Fruit fly (Drosophila melanogaster) whole organism, embryonic: ENCODE measurements around the gene CG6839.

Experiments
- Bdp1 ChIP-seq: fragments of 200-800 bp; sonication (Bioruptor generic); optimal IDR thresholded peaks from 3 replicates; lab custom pipeline; 2016; ENCODE audit warnings: missing biosample characterization, missing genetic modification characterization
- CG10267 ChIP-seq: fragments of 200-800 bp; sonication (Bioruptor generic); optimal IDR thresholded peaks from 2 replicates; lab custom pipeline; 2018; ENCODE audit warnings: missing biosample characterization, mild to moderate bottlenecking, missing genetic modification characterization, moderate library complexity
- CG11723 ChIP-seq: fragments of 200-800 bp; sonication (Bioruptor generic); optimal IDR thresholded peaks from 2 replicates; lab custom pipeline; 2017; ENCODE audit warnings: missing biosample characterization, mild to moderate bottlenecking, missing genetic modification characterization
- CG13624 ChIP-seq: fragments of 200-800 bp; sonication (Bioruptor generic); optimal IDR thresholded peaks from 2 replicates; lab custom pipeline; 2016; ENCODE audit warnings: missing biosample characterization, missing genetic modification characterization
- CG14667 ChIP-seq: fragments of 200-800 bp; sonication (Bioruptor generic); IDR thresholded peaks from 2 replicates; pipeline ENCODE4 v1.3.6; 2022; ENCODE audit warnings: missing biosample characterization, missing genetic modification characterization
- CG14965 ChIP-seq: fragments of 200-800 bp; sonication (Bioruptor generic); optimal IDR thresholded peaks from 2 replicates; lab custom pipeline; 2016; ENCODE audit warnings: missing biosample characterization, missing genetic modification characterization, borderline replicate concordance
- CG15696 ChIP-seq: fragments of 200-800 bp; sonication (Bioruptor generic); optimal IDR thresholded peaks from 2 replicates; lab custom pipeline; 2019; ENCODE audit warnings: missing biosample characterization, mild to moderate bottlenecking, missing genetic modification characterization, moderate library complexity
- CG16863 ChIP-seq: fragments of 200-800 bp; sonication (Bioruptor generic); optimal IDR thresholded peaks from 3 replicates; lab custom pipeline; 2016; ENCODE audit warnings: missing biosample characterization, missing genetic modification characterization
- CG17361 ChIP-seq: fragments of 200-800 bp; sonication (Bioruptor generic); IDR thresholded peaks from 3 replicates; pipeline ENCODE4 v1.3.6; 2022; ENCODE audit warnings: missing biosample characterization, missing genetic modification characterization
- CG17385 ChIP-seq: fragments of 200-800 bp; sonication (Bioruptor generic); optimal IDR thresholded peaks from 3 replicates; lab custom pipeline; 2018; ENCODE audit warnings: missing biosample characterization, mild to moderate bottlenecking, missing genetic modification characterization
- CG18262 ChIP-seq: fragments of 200-800 bp; optimal IDR thresholded peaks from 3 replicates; lab custom pipeline; 2019; ENCODE audit warnings: missing biosample characterization, mild to moderate bottlenecking, missing genetic modification characterization, moderate library complexity
- CG18599 ChIP-seq: fragments of 200-800 bp; sonication (Bioruptor generic); optimal IDR thresholded peaks from 3 replicates; lab custom pipeline; 2017; ENCODE audit warnings: missing biosample characterization, missing genetic modification characterization, mild to moderate bottlenecking, moderate library complexity, missing genetic modification reagents
- CG2712 ChIP-seq: fragments of 200-800 bp; optimal IDR thresholded peaks from 3 replicates; lab custom pipeline; 2019; ENCODE audit warnings: missing biosample characterization, mild to moderate bottlenecking, missing genetic modification characterization, moderate library complexity
- CG43689 ChIP-seq: fragments of 200-800 bp; sonication (Bioruptor generic); IDR thresholded peaks from 2 replicates; pipeline ENCODE4 v1.3.6; 2022; ENCODE audit warnings: missing biosample characterization, missing genetic modification characterization
- CG4424 ChIP-seq: fragments of 200-800 bp; sonication (Bioruptor generic); optimal IDR thresholded peaks from 3 replicates; lab custom pipeline; 2016; ENCODE audit warnings: missing biosample characterization, missing genetic modification characterization
- CG6254 ChIP-seq: fragments of 200-800 bp; sonication (Bioruptor generic); optimal IDR thresholded peaks from 3 replicates; lab custom pipeline; 2017; ENCODE audit warnings: mild to moderate bottlenecking, missing biosample characterization, missing genetic modification reagents, missing genetic modification characterization
- CG7556 ChIP-seq: fragments of 200-800 bp; sonication (Bioruptor generic); optimal IDR thresholded peaks from 2 replicates; lab custom pipeline; 2017; ENCODE audit warnings: missing biosample characterization, mild to moderate bottlenecking, missing genetic modification characterization
- CG7839 ChIP-seq: fragments of 200-800 bp; sonication (Bioruptor generic); optimal IDR thresholded peaks from 3 replicates; lab custom pipeline; 2018; ENCODE audit warnings: missing biosample characterization, mild to moderate bottlenecking, missing genetic modification characterization, moderate library complexity
- CG7928 ChIP-seq: fragments of 200-800 bp; sonication (Bioruptor generic); optimal IDR thresholded peaks from 2 replicates; lab custom pipeline; 2017; ENCODE audit warnings: missing biosample characterization, mild to moderate bottlenecking, missing genetic modification characterization
- CG9437 ChIP-seq: fragments of 200-800 bp; sonication (Bioruptor generic); optimal IDR thresholded peaks from 2 replicates; lab custom pipeline; 2018; ENCODE audit warnings: missing biosample characterization, mild to moderate bottlenecking, missing genetic modification characterization
- ERR ChIP-seq: fragments of 200-800 bp; sonication (Bioruptor generic); optimal IDR thresholded peaks from 2 replicates; lab custom pipeline; 2016; ENCODE audit warnings: missing biosample characterization, missing genetic modification characterization
- HLHmδ ChIP-seq: fragments of 200-800 bp; sonication (Bioruptor generic); optimal IDR thresholded peaks from 2 replicates; lab custom pipeline; 2018; ENCODE audit warnings: missing biosample characterization, mild to moderate bottlenecking, missing genetic modification characterization, moderate library complexity
- Hand ChIP-seq: fragments of 200-800 bp; sonication (Bioruptor generic); optimal IDR thresholded peaks from 2 replicates; lab custom pipeline; 2017; ENCODE audit warnings: mild to moderate bottlenecking, missing biosample characterization, missing genetic modification reagents, missing genetic modification characterization
- Hmr ChIP-seq: fragments of 200-800 bp; sonication (Bioruptor generic); optimal IDR thresholded peaks from 3 replicates; lab custom pipeline; 2017; ENCODE audit warnings: mild to moderate bottlenecking, missing biosample characterization, missing genetic modification reagents, missing genetic modification characterization
- Nf-YB ChIP-seq: fragments of 200-800 bp; sonication (Bioruptor generic); optimal IDR thresholded peaks from 3 replicates; lab custom pipeline; 2019; ENCODE audit warnings: missing biosample characterization, mild to moderate bottlenecking, missing genetic modification characterization, moderate library complexity
- Rfx ChIP-seq: fragments of 200-800 bp; sonication (Bioruptor generic); IDR thresholded peaks from 2 replicates; pipeline ENCODE4 v1.3.6; 2022; ENCODE audit warnings: missing biosample characterization, missing genetic modification characterization
- Six4 ChIP-seq: fragments of 200-800 bp; sonication (Bioruptor generic); optimal IDR thresholded peaks from 2 replicates; lab custom pipeline; 2016; ENCODE audit warnings: missing biosample characterization, missing genetic modification characterization
- Trl ChIP-seq, 3 experiments: fragments of >200 bp in 2 of 3; fragments of 200-800 bp in 1 of 3; sonication (Bioruptor generic) in 1 of 3; optimal IDR thresholded peaks; 2 replicates in 1 of 3; 3 replicates in 2 of 3; lab custom pipeline; 2016 to 2017; ENCODE audit warnings: missing biosample characterization in 1 of 3, missing genetic modification characterization in 1 of 3
- amos ChIP-seq: fragments of 200-800 bp; sonication (Bioruptor generic); IDR thresholded peaks from 2 replicates; pipeline ENCODE4 v1.3.6; 2022; ENCODE audit warnings: missing biosample characterization, missing genetic modification characterization; ENCODE audit not compliant: partially characterized antibody
- ara ChIP-seq: fragments of 200-800 bp; sonication (Bioruptor generic); IDR thresholded peaks from 2 replicates; pipeline ENCODE4 v1.3.6; 2022; ENCODE audit warnings: missing biosample characterization, missing genetic modification characterization
- caup ChIP-seq: fragments of 200-800 bp; sonication (Bioruptor generic); optimal IDR thresholded peaks from 3 replicates; lab custom pipeline; 2017; ENCODE audit warnings: missing biosample characterization, mild to moderate bottlenecking, missing genetic modification characterization, moderate library complexity; ENCODE audit not compliant: severe bottlenecking
- crp ChIP-seq, 2 experiments: fragments of 200-800 bp; sonication (Bioruptor generic); optimal IDR thresholded peaks; 2 replicates in 1 of 2; 3 replicates in 1 of 2; lab custom pipeline; 2017; ENCODE audit warnings: missing biosample characterization in 2 of 2, missing genetic modification characterization in 2 of 2, mild to moderate bottlenecking in 1 of 2, moderate library complexity in 1 of 2
- dmrt99B ChIP-seq: fragments of 200-800 bp; sonication (Bioruptor generic); optimal IDR thresholded peaks from 2 replicates; lab custom pipeline; 2018; ENCODE audit warnings: missing biosample characterization, mild to moderate bottlenecking, missing genetic modification characterization, moderate library complexity
- dysf ChIP-seq: fragments of 200-800 bp; sonication (Bioruptor generic); IDR thresholded peaks from 3 replicates; pipeline ENCODE4 v1.3.6; 2022; ENCODE audit warnings: missing biosample characterization, missing genetic modification characterization
- emc ChIP-seq: fragments of 200-800 bp; sonication (Bioruptor generic); optimal IDR thresholded peaks from 2 replicates; lab custom pipeline; 2016; ENCODE audit warnings: missing biosample characterization, missing genetic modification characterization
- fd96Cb ChIP-seq: fragments of 200-800 bp; sonication (Bioruptor generic); optimal IDR thresholded peaks from 2 replicates; lab custom pipeline; 2018; ENCODE audit warnings: missing biosample characterization, mild to moderate bottlenecking, missing genetic modification characterization, moderate library complexity
- gfzf ChIP-seq: fragments of 200-800 bp; sonication (Bioruptor generic); optimal IDR thresholded peaks from 2 replicates; lab custom pipeline; 2016; ENCODE audit warnings: missing biosample characterization, mild to moderate bottlenecking, missing genetic modification characterization, moderate library complexity
- hbn ChIP-seq: fragments of 200-800 bp; sonication (Bioruptor generic); IDR thresholded peaks from 2 replicates; pipeline ENCODE4 v1.3.6; 2022; ENCODE audit warnings: missing biosample characterization, missing genetic modification characterization; ENCODE audit not compliant: partially characterized antibody
- ind ChIP-seq: fragments of 200-800 bp; sonication (Bioruptor generic); optimal IDR thresholded peaks from 3 replicates; lab custom pipeline; 2016; ENCODE audit warnings: missing biosample characterization, missing genetic modification characterization
- klu ChIP-seq: fragments of 200-800 bp; sonication (Bioruptor generic); IDR thresholded peaks from 2 replicates; pipeline ENCODE4 v1.3.6; 2022; ENCODE audit warnings: missing biosample characterization, missing genetic modification characterization
- row ChIP-seq: fragments of 200-800 bp; sonication (Bioruptor generic); IDR thresholded peaks from 3 replicates; pipeline ENCODE4 v1.3.6; 2022; ENCODE audit warnings: missing biosample characterization, missing genetic modification characterization
- stc ChIP-seq: fragments of 200-800 bp; sonication (Bioruptor generic); IDR thresholded peaks from 2 replicates; pipeline ENCODE4 v1.3.6; 2022; ENCODE audit warnings: missing biosample characterization, missing genetic modification characterization
- tio ChIP-seq: fragments of 200-800 bp; sonication (Bioruptor generic); optimal IDR thresholded peaks from 2 replicates; lab custom pipeline; 2017; ENCODE audit warnings: missing biosample characterization, missing genetic modification characterization, inconsistent platforms
- twi ChIP-seq: fragments of 200-800 bp; optimal IDR thresholded peaks from 2 replicates; lab custom pipeline; 2019; ENCODE audit warnings: missing biosample characterization, mild to moderate bottlenecking, missing genetic modification characterization, moderate library complexity
- tx ChIP-seq: fragments of 200-800 bp; sonication (Bioruptor generic); optimal IDR thresholded peaks from 2 replicates; lab custom pipeline; 2016; ENCODE audit warnings: missing biosample characterization, missing genetic modification characterization
- zfh1 ChIP-seq: fragments of 200-800 bp; sonication (Bioruptor generic); IDR thresholded peaks from 3 replicates; pipeline ENCODE4 v1.3.6; 2022; ENCODE audit warnings: missing biosample characterization, missing genetic modification characterization
- zfh2 ChIP-seq: fragments of 200-800 bp; sonication (Bioruptor generic); optimal IDR thresholded peaks from 2 replicates; lab custom pipeline; 2016; ENCODE audit warnings: missing biosample characterization, missing genetic modification characterization

CG6839 gene

DNA sequence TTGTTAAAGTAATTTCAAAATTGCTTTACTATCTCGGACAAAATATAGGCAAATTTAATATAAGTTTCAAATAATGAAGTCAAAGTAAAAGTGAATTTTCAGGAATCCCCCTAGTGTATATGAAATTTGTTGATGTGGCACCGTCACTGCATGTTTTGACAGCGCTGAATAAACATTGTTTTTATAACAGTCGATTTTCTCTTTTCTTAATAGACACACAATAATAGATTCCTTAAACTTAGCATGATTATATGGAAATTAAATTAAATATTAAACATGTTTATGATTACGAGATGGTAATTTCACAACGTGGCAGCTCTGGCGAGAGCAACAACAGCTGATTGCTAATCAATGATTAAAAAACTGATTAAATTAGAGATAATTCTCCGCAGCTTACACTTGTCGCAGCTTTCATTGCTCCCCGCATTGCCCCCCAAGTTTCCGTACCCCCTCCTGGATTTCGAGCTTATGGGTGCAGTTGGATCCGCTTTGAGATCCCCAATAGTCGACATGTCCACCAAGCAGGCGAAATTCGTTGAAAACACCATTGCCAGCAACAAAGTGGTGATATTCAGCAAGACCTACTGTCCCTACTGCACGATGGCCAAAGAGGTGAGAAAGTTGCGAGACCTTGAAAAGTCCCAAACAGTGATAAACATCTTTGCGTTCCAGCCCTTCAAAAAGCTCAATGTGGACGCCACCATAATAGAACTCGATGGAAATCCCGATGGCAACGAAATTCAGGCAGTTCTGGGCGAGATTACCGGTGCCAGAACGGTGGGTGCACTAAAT is 48.1 kb upstream of the CG6839 start, which contains the start of gene Grx1 (continued):
- no peak for TF ChIP-seq HLHmδ
- peak; percentile 71; the same call in 2 of the 3 replicates for TF ChIP-seq CG17361 (GFP tag; lab: Robert Waterston, UW)
- no peak for TF ChIP-seq ERR
- TF ChIP-seq hbn, result 0 out of 2 replicates have a peak, but pooled peaks have one; percentile 14
- TF ChIP-seq ara (GFP tag; lab: Robert Waterston, UW), result no peak
- TF ChIP-seq stc (GFP tag; lab: Robert Waterston, UW), result no peak; the same call in 1 of the 2 replicates
- peak; percentile 51 for TF ChIP-seq CG17385
- peak; percentile 58 for TF ChIP-seq CG13624 (GFP tag; lab: Kevin White, UChicago)
- peak; percentile 52 for TF ChIP-seq CG7556 (GFP tag; lab: Kevin White, UChicago)
- TF ChIP-seq amos, result no peak
- peak; percentile 52 for TF ChIP-seq CG18599
- TF ChIP-seq CG15696, result peak; percentile 29
- TF ChIP-seq twi, result peak; percentile 49
- TF ChIP-seq CG14965, result no peak
- TF ChIP-seq tx (GFP tag; lab: Kevin White, UChicago), result peak; percentile 9
- peak; percentile 47 for TF ChIP-seq caup (GFP tag; lab: Kevin White, UChicago)
- TF ChIP-seq CG9437, result peak; percentile 37
- no peak for TF ChIP-seq CG11723 (GFP tag; lab: Kevin White, UChicago)
- no peak for TF ChIP-seq CG14667 (GFP tag; lab: Robert Waterston, UW)
- peak; percentile 8 for TF ChIP-seq Bdp1
- TF ChIP-seq Trl (optimal IDR thresholded peaks at IDR 0.05; lab: Kevin White, UChicago), result no peak
- peak; percentile 23 for TF ChIP-seq Trl (GFP tag; optimal IDR thresholded peaks at IDR 0.05; lab: Kevin White, UChicago)
- peak; percentile 62 for TF ChIP-seq CG10267 (tag; lab: Kevin White, UChicago)
- TF ChIP-seq ind, result peak; percentile 66
- TF ChIP-seq tio (GFP tag; lab: Kevin White, UChicago), result peak; percentile 15
- TF ChIP-seq Hmr, result peak; percentile 59
- TF ChIP-seq gfzf (GFP tag; lab: Kevin White, UChicago), result peak; percentile 5
- peak; percentile 36 for TF ChIP-seq Six4 (GFP tag; lab: Kevin White, UChicago)
- TF ChIP-seq crp (GFP tag; optimal IDR thresholded peaks at IDR 0.05; lab: Kevin White, UChicago), result peak; percentile 49 to 90
- TF ChIP-seq fd96Cb (tag; lab: Kevin White, UChicago), result peak; percentile 32
- TF ChIP-seq CG16863 (GFP tag; lab: Kevin White, UChicago), result peak; percentile 27
- TF ChIP-seq Hand (GFP tag; lab: Kevin White, UChicago), result no peak
- no peak for TF ChIP-seq klu
- peak; percentile 53 for TF ChIP-seq dmrt99B (tag; lab: Kevin White, UChicago)
- TF ChIP-seq zfh2, result peak; percentile 23
- TF ChIP-seq emc (GFP tag; lab: Kevin White, UChicago), result no peak
- peak; percentile 76 for TF ChIP-seq CG2712 (tag; lab: Kevin White, UChicago)
- no peak for TF ChIP-seq CG6254 (GFP tag; lab: Kevin White, UChicago)
- peak; percentile 69 for TF ChIP-seq CG4424 (GFP tag; lab: Kevin White, UChicago)
- peak; percentile 59; the same call in 1 of the 3 replicates for TF ChIP-seq zfh1 (GFP tag; lab: Robert Waterston, UW)
- peak; percentile 61 for TF ChIP-seq CG18262 (tag; lab: Kevin White, UChicago)
- TF ChIP-seq Nf-YB (GFP tag; lab: Kevin White, UChicago), result peak; percentile 37
- peak; percentile 53 for TF ChIP-seq CG7839 (tag; lab: Kevin White, UChicago)
- no peak for TF ChIP-seq dysf (GFP tag; lab: Robert Waterston, UW)
- peak; percentile 73 for TF ChIP-seq row (GFP tag; lab: Robert Waterston, UW)
- peak; percentile 40 for TF ChIP-seq CG7928 (GFP tag; lab: Kevin White, UChicago)
- TF ChIP-seq CG43689 (GFP tag; lab: Robert Waterston, UW), result no peak
- peak; percentile 53 for TF ChIP-seq Rfx (GFP tag; lab: Robert Waterston, UW)
